Fruit fly (Drosophila melanogaster): ENCODE results near the gene CG10469.

The CG10469 gene

DNA sequence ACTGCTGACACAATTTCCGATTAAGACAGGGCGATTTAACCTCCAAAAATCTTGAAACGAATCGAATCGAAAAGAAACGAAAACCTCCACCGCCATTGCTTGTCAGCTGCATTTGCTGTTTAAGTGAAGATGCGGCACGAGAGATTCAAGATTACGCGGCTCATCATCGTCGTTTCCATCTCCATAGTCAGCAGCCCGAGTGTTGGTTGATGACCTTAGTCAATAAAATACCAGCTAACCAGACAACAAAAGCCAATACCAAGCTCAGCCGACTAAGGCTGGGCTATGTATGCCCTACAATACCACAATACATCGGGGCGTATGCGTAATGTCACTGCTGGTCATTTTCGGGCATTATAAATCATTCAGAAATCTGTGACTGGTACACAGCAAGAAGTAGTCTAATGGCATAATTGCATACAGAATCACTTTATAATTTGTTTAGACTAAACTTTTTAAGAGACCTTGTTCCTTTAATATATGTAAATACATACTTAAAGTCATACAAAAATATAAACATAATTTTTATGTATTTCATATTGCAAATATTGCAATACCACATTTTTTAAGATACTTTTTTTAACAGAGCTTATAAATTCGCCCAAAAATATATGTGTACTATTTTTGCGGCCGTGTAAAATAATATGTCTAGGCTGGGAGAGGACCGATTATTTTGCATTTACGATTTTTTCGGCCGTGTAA, 47.8 kb upstream of the CG10469 start (continued):
- TF ChIP-seq slbo (GFP tag; IDR thresholded peaks at IDR 0.05) (0 out of 2 replicates have a peak, but pooled peaks have one; percentile 10), CG7556 (GFP tag; optimal IDR thresholded peaks at IDR 0.05) (peak; percentile 10), PHDP (tag; optimal IDR thresholded peaks at IDR 0.05) (no peak), CG8478 (optimal IDR thresholded peaks at IDR 0.05) (no peak), CG8944 (GFP tag; optimal IDR thresholded peaks at IDR 0.05) (no peak), sisA (GFP tag; IDR thresholded peaks at IDR 0.05) (no peak), CG12659 (GFP tag; optimal IDR thresholded peaks at IDR 0.05) (peak; percentile 4), Hr51 (GFP tag; optimal IDR thresholded peaks at IDR 0.05) (peak in 1 of 2 experiments; percentile 47), unpg (GFP tag; optimal IDR thresholded peaks at IDR 0.05) (peak; percentile 0), wor (GFP tag; IDR thresholded peaks at IDR 0.05) (no peak), da (GFP tag; optimal IDR thresholded peaks at IDR 0.05) (no peak), lilli (GFP tag; optimal IDR thresholded peaks at IDR 0.05) (no peak), Oli (tag; optimal IDR thresholded peaks at IDR 0.05) (peak; percentile 33), Hey (tag; optimal IDR thresholded peaks at IDR 0.05) (no peak), Ptx1 (GFP tag; IDR thresholded peaks at IDR 0.05) (peak; percentile 26; the same call in 1 of the 2 replicates), gem (tag; optimal IDR thresholded peaks at IDR 0.05) (peak; percentile 52), h (optimal IDR thresholded peaks at IDR 0.05) (no peak), sd (tag; optimal IDR thresholded peaks at IDR 0.05) (peak; percentile 12), bcd (GFP tag; optimal IDR thresholded peaks at IDR 0.05) (no peak), chinmo (GFP tag; IDR thresholded peaks at IDR 0.05; ENCODE audit: partially characterized antibody) (peak; percentile 82; the same call in 2 of the 4 replicates)

DNA sequence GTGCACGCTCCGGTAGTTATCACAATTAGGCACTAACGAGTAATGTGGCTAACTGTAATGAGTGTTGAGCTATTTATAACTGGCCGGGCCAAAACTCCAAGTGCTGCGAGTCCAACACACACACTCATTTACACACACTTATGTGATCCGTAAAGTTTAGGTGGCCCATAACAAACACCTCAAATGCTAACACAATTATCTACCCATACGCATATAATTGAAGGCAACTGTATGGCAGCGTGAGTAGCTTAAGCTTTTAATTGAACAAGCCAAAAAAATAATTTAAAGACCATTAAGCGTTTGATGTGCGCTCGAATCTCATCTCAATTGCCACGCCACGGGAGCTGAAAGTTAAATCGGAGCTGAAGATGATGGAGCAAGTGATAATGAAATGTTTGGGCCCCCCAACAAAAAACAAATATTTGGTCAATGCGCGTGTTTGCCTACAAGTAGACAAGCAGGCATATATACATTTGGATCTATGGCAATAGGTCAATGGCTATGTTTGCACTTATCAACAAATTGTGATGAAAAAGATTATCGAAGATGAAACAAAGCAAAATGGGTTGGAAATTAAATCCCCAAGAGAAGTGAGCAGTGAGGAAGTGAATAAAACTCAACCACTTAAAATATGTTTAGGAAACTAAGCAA, 46.9 kb upstream of the CG10469 start, which contains the start of gene Cpr65Av:
Gene Cpr65Av (minus strand): TSS at position 51 of the 651 bp plus-strand sequence.
- TF ChIP-seq trh (GFP tag; optimal IDR thresholded peaks at IDR 0.05), result no peak
- no peak for TF ChIP-seq CG34376 (GFP tag; optimal IDR thresholded peaks at IDR 0.05)
- TF ChIP-seq Nf-YA (GFP tag; IDR thresholded peaks at IDR 0.05), result peak; percentile 33; the same call in 1 of the 2 replicates
- TF ChIP-seq run (tag; optimal IDR thresholded peaks at IDR 0.05), result no peak
- TF ChIP-seq CG11247 (GFP tag; IDR thresholded peaks at IDR 0.05), result no peak
- TF ChIP-seq MTF-1 (GFP tag; optimal IDR thresholded peaks at IDR 0.05; ENCODE audit: borderline replicate concordance), result peak; percentile 35
- TF ChIP-seq hkb (optimal IDR thresholded peaks at IDR 0.05), result no peak
- TF ChIP-seq hkb (GFP tag; IDR thresholded peaks at IDR 0.05), result peak; percentile 28; the same call in 1 of the 2 replicates
- no peak for TF ChIP-seq dimm (GFP tag; IDR thresholded peaks at IDR 0.05)
- TF ChIP-seq Six4 (GFP tag; optimal IDR thresholded peaks at IDR 0.05), result no peak
- TF ChIP-seq pros (GFP tag; optimal IDR thresholded peaks at IDR 0.05), result no peak
- TF ChIP-seq unpg (GFP tag; optimal IDR thresholded peaks at IDR 0.05), result peak; percentile 24
- peak in 1 of 2 experiments; percentile 21 for TF ChIP-seq eve (GFP tag; optimal IDR thresholded peaks at IDR 0.05)
- peak; percentile 33 for TF ChIP-seq Asciz (GFP tag; optimal IDR thresholded peaks at IDR 0.05)
- TF ChIP-seq CG4820 (GFP tag; optimal IDR thresholded peaks at IDR 0.05), result no peak
- no peak for TF ChIP-seq row (GFP tag; IDR thresholded peaks at IDR 0.05)
- TF ChIP-seq chinmo (GFP tag; IDR thresholded peaks at IDR 0.05; ENCODE audit: partially characterized antibody), result no peak
- no peak for TF ChIP-seq ttk (GFP tag; IDR thresholded peaks at IDR 0.05)
- TF ChIP-seq h (optimal IDR thresholded peaks at IDR 0.05), result no peak
- TF ChIP-seq kah (GFP tag; optimal IDR thresholded peaks at IDR 0.05), result no peak
- peak; percentile 59 for TF ChIP-seq dmrt99B (tag; optimal IDR thresholded peaks at IDR 0.05)
- TF ChIP-seq Lhr (GFP tag; optimal IDR thresholded peaks at IDR 0.05), result no peak
- TF ChIP-seq CG2678 (tag; optimal IDR thresholded peaks at IDR 0.05), result peak; percentile 27
- TF ChIP-seq CG6254 (GFP tag; optimal IDR thresholded peaks at IDR 0.05), result no peak
- no peak for TF ChIP-seq CG6689 (GFP tag; IDR thresholded peaks at IDR 0.05)
- TF ChIP-seq CG10565 (GFP tag; optimal IDR thresholded peaks at IDR 0.05), result no peak
- no peak for TF ChIP-seq Kr (GFP tag; optimal IDR thresholded peaks at IDR 0.05)
- no peak for TF ChIP-seq CG15514 (GFP tag; optimal IDR thresholded peaks at IDR 0.05)
- TF ChIP-seq lab (GFP tag; optimal IDR thresholded peaks at IDR 0.05), result peak; percentile 25
- TF ChIP-seq CG7271 (tag; optimal IDR thresholded peaks at IDR 0.05), result no peak
- no peak for TF ChIP-seq stwl (tag; optimal IDR thresholded peaks at IDR 0.05)
